Fruit fly (Drosophila melanogaster) whole organism, wandering third instar larva: Measurements from ENCODE around the gene CG2202.

Experiments
- Abd-B ChIP-seq: fragments of >200 bp; optimal IDR thresholded peaks from 2 replicates; lab custom pipeline; 2017; ENCODE audit warnings: missing biosample characterization, missing genetic modification characterization
- CG32264 ChIP-seq: fragments of 200-800 bp; sonication (Bioruptor generic); optimal IDR thresholded peaks from 2 replicates; lab custom pipeline; 2016; ENCODE audit warnings: missing biosample characterization, missing genetic modification characterization
- Dfd ChIP-seq: fragments of >200 bp; optimal IDR thresholded peaks from 2 replicates; lab custom pipeline; 2017; ENCODE audit warnings: missing biosample characterization, missing genetic modification characterization
- Dif ChIP-seq: fragments of 200-275, 200-300 bp; sonication (Bioruptor generic); optimal IDR thresholded peaks from 2 replicates; lab custom pipeline; 2018; ENCODE audit warnings: missing biosample characterization, missing genetic modification characterization; ENCODE audit not compliant: partially characterized antibody
- GATAd ChIP-seq: sonication (Bioruptor generic); optimal IDR thresholded peaks from 2 replicates; lab custom pipeline; 2016; ENCODE audit warnings: missing biosample characterization, missing genetic modification characterization
- HLH106 ChIP-seq: fragments of 200-800 bp; optimal IDR thresholded peaks from 3 replicates; lab custom pipeline; 2019; ENCODE audit warnings: missing biosample characterization, mild to moderate bottlenecking, missing genetic modification characterization, moderate library complexity
- Hr78 ChIP-seq: fragments of >200 bp; optimal IDR thresholded peaks from 2 replicates; lab custom pipeline; 2017; ENCODE audit warnings: missing biosample characterization, missing genetic modification characterization
- Hr83 ChIP-seq: fragments of 200-300 bp; sonication (Bioruptor generic); optimal IDR thresholded peaks from 2 replicates; lab custom pipeline; 2016; ENCODE audit warnings: missing biosample characterization, mild to moderate bottlenecking, missing genetic modification characterization, moderate library complexity; ENCODE audit not compliant: poor library complexity, severe bottlenecking
- Mio ChIP-seq: sonication (Bioruptor generic); optimal IDR thresholded peaks from 2 replicates; lab custom pipeline; 2016; ENCODE audit warnings: missing biosample characterization, missing genetic modification characterization
- Myc ChIP-seq: fragments of >200 bp; optimal IDR thresholded peaks from 2 replicates; lab custom pipeline; 2017
- OdsH ChIP-seq: fragments of 200-800 bp; sonication (Bioruptor generic); optimal IDR thresholded peaks from 2 replicates; lab custom pipeline; 2016; ENCODE audit warnings: missing biosample characterization, mild to moderate bottlenecking, missing genetic modification characterization
- Rel ChIP-seq, 2 experiments: fragments of 200-800 bp; sonication (Bioruptor generic) in 1 of 2; optimal IDR thresholded peaks; 2 replicates in 1 of 2; 3 replicates in 1 of 2; lab custom pipeline; 2016 to 2019; ENCODE audit warnings: mild to moderate bottlenecking in 2 of 2, missing biosample characterization in 2 of 2, missing genetic modification characterization in 2 of 2, moderate library complexity in 1 of 2
- Sp1 ChIP-seq: fragments of 200-800 bp; sonication (Bioruptor generic); optimal IDR thresholded peaks from 3 replicates; lab custom pipeline; 2019; ENCODE audit warnings: missing biosample characterization, mild to moderate bottlenecking, missing genetic modification characterization, moderate library complexity
- Vsx2 ChIP-seq: fragments of 200-300, 225-300 bp; sonication (Bioruptor generic); optimal IDR thresholded peaks from 2 replicates; lab custom pipeline; 2018; ENCODE audit warnings: missing biosample characterization, missing genetic modification characterization; ENCODE audit not compliant: partially characterized antibody
- br ChIP-seq: fragments of 200-800 bp; sonication (Bioruptor generic); optimal IDR thresholded peaks from 2 replicates; lab custom pipeline; 2016; ENCODE audit warnings: missing biosample characterization, missing genetic modification characterization
- brk ChIP-seq: fragments of 200-800 bp; sonication (Bioruptor generic); optimal IDR thresholded peaks from 2 replicates; lab custom pipeline; 2016; ENCODE audit warnings: missing biosample characterization, mild to moderate bottlenecking, missing genetic modification characterization
- dl ChIP-seq, 2 experiments: fragments of 175-275, 200-275 bp in 1 of 2; fragments of 200-275 bp in 1 of 2; sonication (Bioruptor generic); optimal IDR thresholded peaks; lab custom pipeline; 2018; ENCODE audit warnings: mild to moderate bottlenecking in 2 of 2, missing biosample characterization in 2 of 2, missing genetic modification characterization in 2 of 2, moderate library complexity in 2 of 2; ENCODE audit not compliant: partially characterized antibody in 2 of 2, insufficient read depth in 1 of 2
- dmrt93B ChIP-seq: fragments of 200-800 bp; sonication (Bioruptor generic); optimal IDR thresholded peaks from 2 replicates; lab custom pipeline; 2018; ENCODE audit warnings: missing biosample characterization, mild to moderate bottlenecking, missing genetic modification characterization
- ey ChIP-seq: fragments of 200-800 bp; sonication (Bioruptor generic); optimal IDR thresholded peaks from 2 replicates; lab custom pipeline; 2016; ENCODE audit warnings: missing biosample characterization, missing genetic modification characterization
- foxo ChIP-seq, 2 experiments: fragments of 200-800 bp; sonication (Bioruptor generic); optimal IDR thresholded peaks; 2 replicates in 1 of 2; 3 replicates in 1 of 2; lab custom pipeline; 2016 to 2017; ENCODE audit warnings: missing biosample characterization in 2 of 2, missing genetic modification characterization in 2 of 2
- fru ChIP-seq: fragments of 200-800 bp; sonication (Bioruptor generic); optimal IDR thresholded peaks from 3 replicates; lab custom pipeline; 2016; ENCODE audit warnings: missing biosample characterization, mild to moderate bottlenecking, missing genetic modification characterization
- h ChIP-seq: fragments of 200-800 bp; sonication (Bioruptor generic); optimal IDR thresholded peaks from 3 replicates; lab custom pipeline; 2016; ENCODE audit warnings: missing biosample characterization, mild to moderate bottlenecking, missing genetic modification characterization
- jim ChIP-seq: fragments of 175-275, 200-325 bp; sonication (Bioruptor generic); optimal IDR thresholded peaks from 2 replicates; lab custom pipeline; 2016; ENCODE audit warnings: missing biosample characterization, mild to moderate bottlenecking, missing genetic modification characterization
- lola ChIP-seq: fragments of >200 bp; optimal IDR thresholded peaks from 2 replicates; lab custom pipeline; 2017; ENCODE audit warnings: missing biosample characterization, missing genetic modification characterization
- pan ChIP-seq: fragments of >200 bp; optimal IDR thresholded peaks from 2 replicates; lab custom pipeline; 2017
- rgr ChIP-seq: fragments of 200-800 bp; sonication (Bioruptor generic); optimal IDR thresholded peaks from 3 replicates; lab custom pipeline; 2016; ENCODE audit warnings: missing biosample characterization, mild to moderate bottlenecking, missing genetic modification characterization
- sv ChIP-seq: fragments of 200-800 bp; sonication (Bioruptor generic); optimal IDR thresholded peaks from 3 replicates; lab custom pipeline; 2016; ENCODE audit warnings: missing biosample characterization, missing genetic modification characterization
- tai ChIP-seq: sonication (Bioruptor generic); optimal IDR thresholded peaks from 2 replicates; lab custom pipeline; 2016; ENCODE audit warnings: missing biosample characterization, missing genetic modification characterization
- usp ChIP-seq: fragments of >200 bp; optimal IDR thresholded peaks from 2 replicates; lab custom pipeline; 2017; ENCODE audit warnings: missing biosample characterization, missing genetic modification characterization
- woc ChIP-seq: sonication (Bioruptor generic); optimal IDR thresholded peaks from 2 replicates; lab custom pipeline; 2016; ENCODE audit warnings: missing biosample characterization, mild to moderate bottlenecking, missing genetic modification characterization

The CG2202 gene

DNA sequence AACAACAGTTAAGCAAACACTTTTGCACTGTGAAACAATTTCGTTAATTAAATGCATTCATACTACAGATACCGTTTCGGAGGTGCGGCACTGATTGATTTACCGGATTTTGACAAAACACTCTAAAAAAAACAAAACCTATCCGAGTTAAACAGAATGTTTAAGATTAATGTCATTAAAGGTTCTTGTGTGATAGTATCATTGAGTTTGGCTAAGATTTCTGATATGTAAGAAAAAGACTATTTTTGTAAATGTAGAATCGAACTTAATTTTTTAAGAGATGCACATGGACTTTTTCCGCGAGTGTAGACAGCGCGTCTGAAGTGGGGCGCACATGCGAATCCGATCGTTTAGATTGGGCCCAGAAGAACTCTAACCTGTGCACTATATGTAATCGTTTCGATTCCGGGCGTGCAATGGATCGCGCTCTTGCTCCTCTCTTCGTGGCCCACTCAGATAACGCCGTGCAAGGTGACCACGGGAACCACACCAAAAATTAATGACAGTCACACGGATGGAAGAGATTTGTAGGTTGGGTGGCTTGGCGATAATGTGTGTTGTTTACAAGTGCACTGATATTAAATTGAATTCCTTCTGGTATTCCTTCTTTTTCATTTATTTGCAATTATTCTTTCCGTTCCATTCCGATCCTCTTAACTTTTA is 41.5 kb downstream of the CG2202 start:
- no peak for TF ChIP-seq brk (GFP tag; lab: Kevin White, UChicago)
- TF ChIP-seq lola (GFP tag; lab: Kevin White, UChicago), result no peak
- no peak for TF ChIP-seq Myc
- peak; percentile 53 for TF ChIP-seq rgr (GFP tag; lab: Kevin White, UChicago)
- no peak for TF ChIP-seq dl (GFP tag; optimal IDR thresholded peaks at IDR 0.05; lab: Kevin White, UChicago; ENCODE audit: insufficient read depth in 1 of 2, partially characterized antibody in 2 of 2)
- TF ChIP-seq br (GFP tag; lab: Kevin White, UChicago), result no peak
- TF ChIP-seq GATAd (GFP tag; lab: Kevin White, UChicago), result no peak
- no peak for TF ChIP-seq Dif (GFP tag; lab: Kevin White, UChicago)
- no peak for TF ChIP-seq CG32264 (GFP tag; lab: Kevin White, UChicago)
- peak; percentile 34 for TF ChIP-seq fru
- TF ChIP-seq usp (GFP tag; lab: Kevin White, UChicago), result no peak
- TF ChIP-seq OdsH (GFP tag; lab: Kevin White, UChicago), result peak; percentile 26
- no peak for TF ChIP-seq Rel (GFP tag; optimal IDR thresholded peaks at IDR 0.05; lab: Kevin White, UChicago)
- TF ChIP-seq Rel (tag; optimal IDR thresholded peaks at IDR 0.05; lab: Kevin White, UChicago), result peak; percentile 96
- TF ChIP-seq ey (GFP tag; lab: Kevin White, UChicago), result peak; percentile 35
- TF ChIP-seq h (GFP tag; lab: Kevin White, UChicago), result peak; percentile 17
- no peak for TF ChIP-seq dmrt93B
- no peak for TF ChIP-seq tai (GFP tag; lab: Kevin White, UChicago)
- peak in 1 of 2 experiments; percentile 34 for TF ChIP-seq foxo (GFP tag; optimal IDR thresholded peaks at IDR 0.05; lab: Kevin White, UChicago)
- TF ChIP-seq Mio, result no peak
- no peak for TF ChIP-seq Hr83 (GFP tag; lab: Kevin White, UChicago)
- TF ChIP-seq jim, result no peak
- no peak for TF ChIP-seq Dfd

DNA sequence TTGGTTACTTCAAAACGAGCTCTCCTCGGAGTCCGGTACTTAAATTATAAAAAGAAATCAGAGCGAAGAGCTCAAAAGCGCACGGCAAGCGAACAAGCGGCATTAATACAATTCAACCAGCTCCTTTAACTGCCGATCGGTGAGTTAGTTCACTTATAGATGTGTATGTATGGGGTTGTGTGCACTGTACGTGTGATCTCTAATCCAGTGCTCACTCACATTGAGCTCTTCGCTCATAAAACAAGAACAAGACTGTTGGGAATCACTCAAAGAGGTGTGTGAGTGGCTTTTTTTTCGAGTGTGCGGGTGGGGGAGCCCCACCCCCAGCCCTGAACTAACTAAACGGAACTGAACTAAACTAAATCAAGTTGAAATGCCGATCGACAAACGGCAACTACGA is 42.6 kb downstream of the CG2202 start, which contains the start of gene Ork1:
Gene Ork1 (minus strand): TSS at position 101 of the 400 bp plus-strand sequence.
- TF ChIP-seq tai (GFP tag; lab: Kevin White, UChicago) (no peak), GATAd (GFP tag; lab: Kevin White, UChicago) (no peak), Vsx2 (GFP tag; lab: Kevin White, UChicago) (no peak), Rel (GFP tag; optimal IDR thresholded peaks at IDR 0.05; lab: Kevin White, UChicago) (no peak), Rel (tag; optimal IDR thresholded peaks at IDR 0.05; lab: Kevin White, UChicago) (no peak), Myc (no peak), Abd-B (no peak), dmrt93B (no peak), Sp1 (GFP tag; lab: Kevin White, UChicago) (no peak), Hr83 (GFP tag; lab: Kevin White, UChicago) (no peak), fru (no peak), HLH106 (tag; lab: Kevin White, UChicago) (no peak), sv (no peak)

DNA sequence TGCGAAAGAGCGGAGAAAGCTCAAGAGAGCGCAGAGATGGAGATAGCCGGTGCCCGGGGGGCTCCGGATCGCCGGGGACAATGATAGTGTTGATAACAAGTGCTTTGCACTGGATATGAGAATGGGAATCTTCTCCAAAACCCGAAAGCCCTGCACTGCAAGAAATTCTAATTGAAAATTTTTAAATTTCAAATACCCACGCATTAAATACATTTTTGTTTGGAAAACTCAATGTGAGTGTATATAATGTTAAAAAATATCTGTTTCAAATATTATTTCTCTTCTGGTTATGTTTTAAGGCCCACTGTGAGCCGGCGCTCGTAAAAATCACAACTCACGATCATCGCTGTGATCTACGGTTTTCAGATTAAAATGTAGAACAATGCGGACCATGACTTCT is 44.7 kb downstream of the CG2202 start:
- no peak for TF ChIP-seq h (GFP tag; lab: Kevin White, UChicago)
- no peak for TF ChIP-seq Dfd
- TF ChIP-seq br (GFP tag; lab: Kevin White, UChicago), result peak; percentile 14
- no peak for TF ChIP-seq pan (lab: Kevin White, UChicago)
- no peak for TF ChIP-seq Hr78 (GFP tag; lab: Kevin White, UChicago)
- peak; percentile 20 for TF ChIP-seq rgr (GFP tag; lab: Kevin White, UChicago)
- no peak for TF ChIP-seq lola (GFP tag; lab: Kevin White, UChicago)
- TF ChIP-seq Rel (GFP tag; optimal IDR thresholded peaks at IDR 0.05; lab: Kevin White, UChicago), result no peak
- peak; percentile 3 for TF ChIP-seq Rel (tag; optimal IDR thresholded peaks at IDR 0.05; lab: Kevin White, UChicago)
- peak; percentile 24 for TF ChIP-seq ey (GFP tag; lab: Kevin White, UChicago)
- no peak for TF ChIP-seq Dif (GFP tag; lab: Kevin White, UChicago)
- no peak for TF ChIP-seq GATAd (GFP tag; lab: Kevin White, UChicago)
- peak; percentile 20 for TF ChIP-seq fru

DNA sequence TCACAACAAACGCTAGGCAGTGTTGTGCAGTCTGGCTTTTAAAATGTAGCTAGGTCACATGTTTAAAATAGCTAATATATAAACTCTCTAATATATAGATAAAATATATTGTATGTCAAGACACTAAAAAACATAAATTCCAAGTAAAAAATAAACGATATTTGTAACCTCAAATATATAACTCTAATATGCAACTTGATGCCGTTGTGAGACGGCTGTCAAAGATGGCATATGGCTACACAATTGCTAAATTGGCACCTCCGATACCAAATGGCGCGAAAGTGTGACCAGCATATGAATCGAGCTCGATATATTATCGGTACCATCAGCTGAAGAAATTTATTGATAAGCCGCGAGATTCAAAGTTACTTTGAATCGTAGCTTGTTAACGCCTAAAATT is 50.7 kb downstream of the CG2202 start, which contains the start of gene CG1582:
Gene CG1582 (minus strand): TSS at position 71 of the 400 bp plus-strand sequence.
- TF ChIP-seq Myc, result peak; percentile 97
- TF ChIP-seq HLH106 (tag; lab: Kevin White, UChicago), result peak; percentile 52
- TF ChIP-seq Sp1 (GFP tag; lab: Kevin White, UChicago), result no peak
- no peak for TF ChIP-seq ey (GFP tag; lab: Kevin White, UChicago)
- no peak for TF ChIP-seq lola (GFP tag; lab: Kevin White, UChicago)
- TF ChIP-seq dl (GFP tag; optimal IDR thresholded peaks at IDR 0.05; lab: Kevin White, UChicago; ENCODE audit: insufficient read depth in 1 of 2, partially characterized antibody in 2 of 2), result no peak
- TF ChIP-seq CG32264 (GFP tag; lab: Kevin White, UChicago), result no peak
- TF ChIP-seq Abd-B, result no peak
- TF ChIP-seq h (GFP tag; lab: Kevin White, UChicago), result peak; percentile 4
- TF ChIP-seq GATAd (GFP tag; lab: Kevin White, UChicago), result no peak
- no peak for TF ChIP-seq pan (lab: Kevin White, UChicago)
- TF ChIP-seq woc (GFP tag; lab: Kevin White, UChicago), result peak; percentile 73
- TF ChIP-seq, all 38 proteins: peak for 4
